Fruit fly (Drosophila melanogaster) whole organism, embryonic: ENCODE results near the gene CG15742.
A peak's percentile ranks its signal among the peaks of the same experiment; 100 is the strongest.

ENCODE experiments used
- Awh ChIP-seq: fragments of 200-800 bp; sonication (Bioruptor generic); IDR thresholded peaks from 2 replicates; pipeline ENCODE4, ENCODE4 v1.3.6; 2022; ENCODE audit warnings: missing biosample characterization, missing genetic modification characterization
- BEAF-32 ChIP-seq: fragments of 200-800 bp; sonication (Bioruptor generic); optimal IDR thresholded peaks from 3 replicates; lab custom pipeline; 2017; ENCODE audit warnings: missing biosample characterization, missing genetic modification characterization, mild to moderate bottlenecking, moderate library complexity, missing genetic modification reagents
- BtbVII ChIP-seq: fragments of 200-800 bp; sonication (Bioruptor generic); optimal IDR thresholded peaks from 3 replicates; lab custom pipeline; 2017; ENCODE audit warnings: missing biosample characterization, mild to moderate bottlenecking, missing genetic modification characterization
- CG10209 ChIP-seq: fragments of 200-800 bp; sonication (Bioruptor generic); optimal IDR thresholded peaks from 3 replicates; lab custom pipeline; 2017; ENCODE audit warnings: missing biosample characterization, mild to moderate bottlenecking, missing genetic modification characterization, missing genetic modification reagents
- CG10274 ChIP-seq: fragments of 200-800 bp; sonication (Bioruptor generic); optimal IDR thresholded peaks from 3 replicates; lab custom pipeline; 2017; ENCODE audit warnings: missing biosample characterization, mild to moderate bottlenecking, missing genetic modification characterization
- CG10366 ChIP-seq: fragments of 200-800 bp; sonication (Bioruptor generic); IDR thresholded peaks from 2 replicates; pipeline ENCODE4 v1.3.6; 2022; ENCODE audit warnings: missing biosample characterization, missing genetic modification characterization
- CG10543 ChIP-seq: fragments of 200-800 bp; sonication (Bioruptor generic); optimal IDR thresholded peaks from 3 replicates; lab custom pipeline; 2017; ENCODE audit warnings: missing biosample characterization, mild to moderate bottlenecking, missing genetic modification characterization, moderate library complexity
- CG13775 ChIP-seq: fragments of 200-800 bp; sonication (Bioruptor generic); optimal IDR thresholded peaks from 3 replicates; lab custom pipeline; 2017; ENCODE audit warnings: missing biosample characterization, mild to moderate bottlenecking, missing genetic modification characterization
- CG13894 ChIP-seq: fragments of 200-800 bp; sonication (Bioruptor generic); optimal IDR thresholded peaks from 3 replicates; lab custom pipeline; 2018; ENCODE audit warnings: missing biosample characterization, mild to moderate bottlenecking, missing genetic modification characterization, moderate library complexity
- CG17385 ChIP-seq: fragments of 200-800 bp; sonication (Bioruptor generic); optimal IDR thresholded peaks from 3 replicates; lab custom pipeline; 2018; ENCODE audit warnings: missing biosample characterization, mild to moderate bottlenecking, missing genetic modification characterization
- CG17568 ChIP-seq: fragments of 200-800 bp; sonication (Bioruptor generic); optimal IDR thresholded peaks from 2 replicates; lab custom pipeline; 2018; ENCODE audit warnings: missing biosample characterization, mild to moderate bottlenecking, missing genetic modification characterization, moderate library complexity
- CG1832 ChIP-seq: fragments of 200-800 bp; sonication (Bioruptor generic); optimal IDR thresholded peaks from 2 replicates; lab custom pipeline; 2017; ENCODE audit warnings: missing biosample characterization, mild to moderate bottlenecking, missing genetic modification characterization, inconsistent platforms
- CG2129 ChIP-seq: fragments of 200-800 bp; sonication (Bioruptor generic); IDR thresholded peaks from 2 replicates; pipeline ENCODE4 v1.3.6; 2022; ENCODE audit warnings: missing biosample characterization, missing genetic modification characterization; ENCODE audit not compliant: partially characterized antibody
- CG2202 ChIP-seq: fragments of 200-800 bp; sonication (Bioruptor generic); optimal IDR thresholded peaks from 2 replicates; lab custom pipeline; 2018; ENCODE audit warnings: missing biosample characterization, mild to moderate bottlenecking, missing genetic modification characterization
- CG42726 ChIP-seq: fragments of 200-800 bp; sonication (Bioruptor generic); IDR thresholded peaks from 2 replicates; pipeline ENCODE4 v1.3.6; 2022; ENCODE audit warnings: missing biosample characterization, missing genetic modification characterization; ENCODE audit not compliant: partially characterized antibody
- CG5953 ChIP-seq: fragments of 200-800 bp; sonication (Bioruptor generic); IDR thresholded peaks from 2 replicates; pipeline ENCODE4 v1.3.6; 2022; ENCODE audit warnings: missing biosample characterization, missing genetic modification characterization
- CG6791 ChIP-seq: fragments of 200-800 bp; sonication (Bioruptor generic); IDR thresholded peaks from 3 replicates; pipeline ENCODE4 v1.3.6; 2022; ENCODE audit warnings: missing biosample characterization, missing genetic modification characterization; ENCODE audit not compliant: partially characterized antibody
- CG8478 ChIP-seq: fragments of >200 bp; optimal IDR thresholded peaks from 2 replicates; lab custom pipeline; 2018
- Dbx ChIP-seq: fragments of 200-800 bp; sonication (Bioruptor generic); IDR thresholded peaks from 3 replicates; pipeline ENCODE4 v1.3.6; 2022; ENCODE audit warnings: missing biosample characterization, missing genetic modification characterization
- Dek ChIP-seq: fragments of 200-800 bp; sonication (Bioruptor generic); optimal IDR thresholded peaks from 3 replicates; lab custom pipeline; 2019; ENCODE audit warnings: missing biosample characterization, mild to moderate bottlenecking, missing genetic modification characterization, moderate library complexity
- Dll ChIP-seq: fragments of 200-800 bp; sonication (Bioruptor generic); IDR thresholded peaks from 4 replicates; pipeline ENCODE4 v1.3.6; 2022; ENCODE audit warnings: missing biosample characterization, missing genetic modification characterization; ENCODE audit not compliant: partially characterized antibody
- Ets65A ChIP-seq: fragments of 200-800 bp; sonication (Bioruptor generic); peaks from one replicate; lab custom pipeline; 2016; ENCODE audit warnings: missing biosample characterization, missing genetic modification characterization
- HHEX ChIP-seq: fragments of 200-800 bp; sonication (Bioruptor generic); optimal IDR thresholded peaks from 3 replicates; lab custom pipeline; 2017; ENCODE audit warnings: missing biosample characterization, mild to moderate bottlenecking, missing genetic modification characterization, missing genetic modification reagents
- Hr3 ChIP-seq: fragments of 200-800 bp; sonication (Bioruptor generic); optimal IDR thresholded peaks from 3 replicates; lab custom pipeline; 2016; ENCODE audit warnings: missing biosample characterization, missing genetic modification characterization
- Hr39 ChIP-seq: fragments of >200 bp; optimal IDR thresholded peaks from 2 replicates; lab custom pipeline; 2017
- Jarid2 ChIP-seq: fragments of 200-800 bp; sonication (Bioruptor generic); optimal IDR thresholded peaks from 3 replicates; lab custom pipeline; 2017; ENCODE audit warnings: mild to moderate bottlenecking, missing biosample characterization, missing genetic modification reagents, missing genetic modification characterization
- Poxn ChIP-seq: fragments of 200-800 bp; sonication (Bioruptor generic); IDR thresholded peaks from 2 replicates; pipeline ENCODE4 v1.3.6; 2022; ENCODE audit warnings: missing biosample characterization, missing genetic modification characterization
- Usf ChIP-seq: fragments of 200-800 bp; sonication (Bioruptor generic); optimal IDR thresholded peaks from 2 replicates; lab custom pipeline; 2017; ENCODE audit warnings: missing genotype, missing biosample characterization, missing genetic modification characterization
- abd-A ChIP-seq: fragments of 200-800 bp; sonication (Bioruptor generic); optimal IDR thresholded peaks from 3 replicates; lab custom pipeline; 2019; ENCODE audit warnings: missing biosample characterization, mild to moderate bottlenecking, missing genetic modification characterization, moderate library complexity
- al ChIP-seq: fragments of 200-800 bp; sonication (Bioruptor generic); IDR thresholded peaks from 2 replicates; pipeline ENCODE4 v1.3.6; 2022; ENCODE audit warnings: missing biosample characterization, missing genetic modification characterization
- bab2 ChIP-seq: fragments of 200-800 bp; sonication (Bioruptor generic); optimal IDR thresholded peaks from 2 replicates; lab custom pipeline; 2016; ENCODE audit warnings: missing biosample characterization, missing genetic modification characterization
- btn ChIP-seq: fragments of 200-800 bp; sonication (Bioruptor generic); optimal IDR thresholded peaks from 2 replicates; lab custom pipeline; 2016; ENCODE audit warnings: missing biosample characterization, missing genetic modification characterization
- chinmo ChIP-seq: fragments of 200-800 bp; sonication (Bioruptor generic); IDR thresholded peaks from 4 replicates; pipeline ENCODE4 v1.3.6; 2022; ENCODE audit warnings: missing biosample characterization, missing genetic modification characterization; ENCODE audit not compliant: partially characterized antibody
- crol ChIP-seq: fragments of 200-800 bp; sonication (Bioruptor generic); IDR thresholded peaks from 2 replicates; pipeline ENCODE4 v1.3.6; 2022; ENCODE audit warnings: missing biosample characterization, missing genetic modification characterization
- emc ChIP-seq: fragments of 200-800 bp; sonication (Bioruptor generic); optimal IDR thresholded peaks from 2 replicates; lab custom pipeline; 2016; ENCODE audit warnings: missing biosample characterization, missing genetic modification characterization
- esg ChIP-seq: fragments of 200-800 bp; sonication (Bioruptor generic); conservative IDR thresholded peaks from 2 replicates; pipeline ENCODE4 v1.3.6; 2022; ENCODE audit warnings: missing biosample characterization, missing genetic modification characterization
- ewg ChIP-seq: fragments of 200-800 bp; sonication (Bioruptor generic); optimal IDR thresholded peaks from 3 replicates; lab custom pipeline; 2017; ENCODE audit warnings: mild to moderate bottlenecking, missing biosample characterization, missing genetic modification reagents, missing genetic modification characterization
- eyg ChIP-seq: fragments of 200-800 bp; sonication (Bioruptor generic); optimal IDR thresholded peaks from 3 replicates; lab custom pipeline; 2016; ENCODE audit warnings: missing biosample characterization, missing genetic modification characterization
- gcm2 ChIP-seq: fragments of 200-800 bp; sonication (Bioruptor generic); optimal IDR thresholded peaks from 2 replicates; lab custom pipeline; 2016; ENCODE audit warnings: missing biosample characterization, missing genetic modification characterization
- gsb ChIP-seq: fragments of 200-800 bp; sonication (Bioruptor generic); IDR thresholded peaks from 2 replicates; pipeline ENCODE4 v1.3.6; 2022; ENCODE audit warnings: missing biosample characterization, missing genetic modification characterization
- jumu ChIP-seq: fragments of 200-800 bp; sonication (Bioruptor generic); optimal IDR thresholded peaks from 3 replicates; lab custom pipeline; 2016; ENCODE audit warnings: missing biosample characterization, missing genetic modification characterization
- mam ChIP-seq: fragments of 200-800 bp; sonication (Bioruptor generic); optimal IDR thresholded peaks from 3 replicates; lab custom pipeline; 2016; ENCODE audit warnings: missing biosample characterization, missing genetic modification characterization
- nom ChIP-seq: fragments of 200-800 bp; sonication (Bioruptor generic); optimal IDR thresholded peaks from 2 replicates; lab custom pipeline; 2017; ENCODE audit warnings: missing biosample characterization, missing genetic modification characterization, mild to moderate bottlenecking, moderate library complexity, missing genetic modification reagents
- scrt ChIP-seq: fragments of 200-800 bp; sonication (Bioruptor generic); optimal IDR thresholded peaks from 2 replicates; lab custom pipeline; 2018; ENCODE audit warnings: missing biosample characterization, mild to moderate bottlenecking, missing genetic modification characterization, moderate library complexity
- sob ChIP-seq: fragments of 200-800 bp; sonication (Bioruptor generic); IDR thresholded peaks from 2 replicates; pipeline ENCODE4 v1.3.6; 2022; ENCODE audit warnings: missing biosample characterization, missing genetic modification characterization
- sqz ChIP-seq: fragments of 200-800 bp; sonication (Bioruptor generic); optimal IDR thresholded peaks from 3 replicates; lab custom pipeline; 2018; ENCODE audit warnings: missing biosample characterization, mild to moderate bottlenecking, missing genetic modification characterization
- tx ChIP-seq: fragments of 200-800 bp; sonication (Bioruptor generic); optimal IDR thresholded peaks from 2 replicates; lab custom pipeline; 2016; ENCODE audit warnings: missing biosample characterization, missing genetic modification characterization
- vvl ChIP-seq: fragments of 200-800 bp; sonication (Bioruptor generic); IDR thresholded peaks from 2 replicates; pipeline ENCODE4 v1.3.6; 2022; ENCODE audit warnings: missing biosample characterization, missing genetic modification characterization
- z ChIP-seq: fragments of 200-800 bp; sonication (Bioruptor generic); IDR thresholded peaks from 3 replicates; pipeline ENCODE4 v1.3.6; 2022; ENCODE audit warnings: missing biosample characterization, missing genetic modification characterization
- zfh2 ChIP-seq: fragments of 200-800 bp; sonication (Bioruptor generic); optimal IDR thresholded peaks from 2 replicates; lab custom pipeline; 2016; ENCODE audit warnings: missing biosample characterization, missing genetic modification characterization

Gene CG15742

dm6 chrX:13209410-13209809, 48.9 kb downstream of the CG15742 start:
- no peak for TF ChIP-seq CG17568 (GFP tag; lab: Kevin White, UChicago)
- TF ChIP-seq CG10274 (GFP tag; lab: Kevin White, UChicago): no peak
- no peak for TF ChIP-seq Dek (tag; lab: Kevin White, UChicago)
- no peak for TF ChIP-seq tx (GFP tag; lab: Kevin White, UChicago)
- no peak for TF ChIP-seq CG10543 (GFP tag; lab: Kevin White, UChicago)
- TF ChIP-seq Hr3 (GFP tag; lab: Kevin White, UChicago): no peak
- no peak for TF ChIP-seq al (GFP tag; lab: Robert Waterston, UW)
- TF ChIP-seq HHEX: no peak
- TF ChIP-seq CG17385 (GFP tag; lab: Kevin White, UChicago): no peak
- TF ChIP-seq CG13775: no peak
- no peak for TF ChIP-seq mam (GFP tag; lab: Kevin White, UChicago)
- TF ChIP-seq CG2129 (GFP tag; lab: Robert Waterston, UW): no peak
- peak; percentile 76 for TF ChIP-seq nom
- TF ChIP-seq emc (GFP tag; lab: Kevin White, UChicago): no peak
- TF ChIP-seq CG2202 (tag; lab: Kevin White, UChicago): no peak
- TF ChIP-seq sqz (GFP tag; lab: Kevin White, UChicago): peak; percentile 47
- peak; percentile 15 for TF ChIP-seq ewg (GFP tag; lab: Kevin White, UChicago)
- no peak for TF ChIP-seq esg (GFP tag; lab: Robert Waterston, UW)
- TF ChIP-seq CG42726 (GFP tag; lab: Robert Waterston, UW): no peak
- TF ChIP-seq scrt (GFP tag; lab: Kevin White, UChicago): peak; percentile 26
- TF ChIP-seq eyg (GFP tag; lab: Kevin White, UChicago): no peak

- peak; percentile 50 for TF ChIP-seq Hr39 (lab: Kevin White, UChicago)
- TF ChIP-seq chinmo (GFP tag; lab: Robert Waterston, UW): 0 out of 4 replicates have a peak, but pooled peaks have one; percentile 50
- TF ChIP-seq ewg (GFP tag; lab: Kevin White, UChicago): peak; percentile 54
- TF ChIP-seq Poxn (GFP tag; lab: Robert Waterston, UW): no peak
- no peak for TF ChIP-seq btn (GFP tag; lab: Kevin White, UChicago)
- peak; percentile 5 for TF ChIP-seq CG13894 (tag; lab: Kevin White, UChicago)
- no peak for TF ChIP-seq zfh2 (GFP tag; lab: Kevin White, UChicago)
- peak; percentile 68 for TF ChIP-seq abd-A
- TF ChIP-seq crol (GFP tag; lab: Robert Waterston, UW): peak; percentile 90
- TF ChIP-seq CG5953: peak; percentile 13; the same call in 1 of the 2 replicates
- peak; percentile 33 for TF ChIP-seq CG1832 (GFP tag; lab: Kevin White, UChicago)
- 0 out of 3 replicates have a peak, but pooled peaks have one; percentile 12 for TF ChIP-seq Dbx
- TF ChIP-seq CG10209 (GFP tag; lab: Kevin White, UChicago): no peak
These were observed 49.7 kb downstream of the CG15742 start for dm6 chrX:13208554-13208953.

- TF ChIP-seq jumu (no peak), vvl (GFP tag; lab: Robert Waterston, UW) (0 out of 2 replicates have a peak, but pooled peaks have one; percentile 21), BtbVII (GFP tag; lab: Kevin White, UChicago) (peak; percentile 36), Hr3 (GFP tag; lab: Kevin White, UChicago) (peak; percentile 25), CG8478 (lab: Kevin White, UChicago) (no peak), z (no peak), eyg (GFP tag; lab: Kevin White, UChicago) (no peak), Dll (GFP tag; lab: Robert Waterston, UW) (no peak), Ets65A (no peak), Usf (GFP tag; lab: Kevin White, UChicago) (no peak), Awh (no peak), gsb (GFP tag; lab: Robert Waterston, UW) (no peak), Jarid2 (GFP tag; lab: Kevin White, UChicago) (no peak), sob (GFP tag; lab: Robert Waterston, UW) (no peak), bab2 (GFP tag; lab: Kevin White, UChicago) (no peak), gcm2 (GFP tag; lab: Kevin White, UChicago) (no peak), CG10366 (GFP tag; lab: Robert Waterston, UW) (no peak), BEAF-32 (GFP tag; lab: Kevin White, UChicago) (no peak), CG6791 (GFP tag; lab: Robert Waterston, UW) (no peak)
These were observed 50.2 kb downstream of the CG15742 start for dm6 chrX:13208075-13208474.
